Worm (Caenorhabditis elegans): Measurements from ENCODE around the gene T09A5.4.

T09A5.4 gene

ce11 chrII:7808153-7808552, 37.8 kb upstream of the T09A5.4 start:
- TF ChIP-seq T23F11.4 (GFP tag; optimal IDR thresholded peaks at IDR 0.05) (no peak), ahr-1 (tag; optimal IDR thresholded peaks at IDR 0.05) (no peak), ref-2 (tag; optimal IDR thresholded peaks at IDR 0.05) (no peak), ceh-2 (tag; optimal IDR thresholded peaks at IDR 0.05) (no peak), C38D4.7 (GFP tag; optimal IDR thresholded peaks at IDR 0.05) (no peak), F13H6.1 (tag; optimal IDR thresholded peaks at IDR 0.05) (no peak), hlh-8 (tag; optimal IDR thresholded peaks at IDR 0.05) (no peak), ceh-48 (tag; optimal IDR thresholded peaks at IDR 0.05) (no peak), dve-1 (tag; optimal IDR thresholded peaks at IDR 0.05) (no peak), ceh-18 (tag; optimal IDR thresholded peaks at IDR 0.05) (no peak), unc-3 (GFP tag; conservative IDR thresholded peaks at IDR 0.05) (no peak), unc-3 (tag; optimal IDR thresholded peaks at IDR 0.05) (no peak), unc-55 (GFP tag; optimal IDR thresholded peaks at IDR 0.05) (no peak), ceh-22 (tag; optimal IDR thresholded peaks at IDR 0.05) (no peak), unc-86 (tag; optimal IDR thresholded peaks at IDR 0.05) (no peak), ceh-24 (tag; optimal IDR thresholded peaks at IDR 0.05) (no peak), hlh-15 (tag; optimal IDR thresholded peaks at IDR 0.05) (no peak), C08G9.2 (tag; optimal IDR thresholded peaks at IDR 0.05) (no peak), sox-4 (tag; optimal IDR thresholded peaks at IDR 0.05) (no peak), tbx-7 (tag; optimal IDR thresholded peaks at IDR 0.05) (no peak), elt-2 (tag; optimal IDR thresholded peaks at IDR 0.05) (no peak)

- TF ChIP-seq ceh-18 (tag; optimal IDR thresholded peaks at IDR 0.05) (peak; percentile 10), odd-2 (tag; optimal IDR thresholded peaks at IDR 0.05) (no peak), Y22D7AL.16 (tag; optimal IDR thresholded peaks at IDR 0.05) (no peak), elt-2 (tag; optimal IDR thresholded peaks at IDR 0.05) (peak; percentile 55), nfya-1 (tag; optimal IDR thresholded peaks at IDR 0.05) (peak; percentile 26), ets-4 (tag; optimal IDR thresholded peaks at IDR 0.05) (no peak)
Measured at ce11 chrII:7808950-7809349, 37.0 kb upstream of the T09A5.4 start.

ce11 chrII:7809358-7809914, 36.5 kb upstream of the T09A5.4 start:
- no peak for TF ChIP-seq fkh-6 (tag; optimal IDR thresholded peaks at IDR 0.05)
- TF ChIP-seq C38D4.7 (GFP tag; optimal IDR thresholded peaks at IDR 0.05): no peak
- no peak for TF ChIP-seq K09A11.1 (tag; optimal IDR thresholded peaks at IDR 0.05; ENCODE audit: insufficient read depth)
- TF ChIP-seq unc-55 (GFP tag; optimal IDR thresholded peaks at IDR 0.05): no peak
- TF ChIP-seq pqm-1 (tag; optimal IDR thresholded peaks at IDR 0.05): no peak
- no peak for TF ChIP-seq hlh-6 (tag; optimal IDR thresholded peaks at IDR 0.05)
- TF ChIP-seq npax-4 (tag; optimal IDR thresholded peaks at IDR 0.05): no peak
- no peak for TF ChIP-seq sdc-2 (tag; optimal IDR thresholded peaks at IDR 0.05)
- no peak for TF ChIP-seq elt-2 (tag; optimal IDR thresholded peaks at IDR 0.05)
- peak; percentile 36 for TF ChIP-seq tbx-2 (tag; optimal IDR thresholded peaks at IDR 0.05)
- TF ChIP-seq unc-42 (tag; optimal IDR thresholded peaks at IDR 0.05): peak; percentile 86
- no peak for TF ChIP-seq elt-4 (tag; optimal IDR thresholded peaks at IDR 0.05)
- TF ChIP-seq T23F11.4 (GFP tag; optimal IDR thresholded peaks at IDR 0.05): no peak

- peak; percentile 69 for TF ChIP-seq unc-55 (GFP tag; optimal IDR thresholded peaks at IDR 0.05)
- peak; percentile 3 for TF ChIP-seq odd-2 (tag; optimal IDR thresholded peaks at IDR 0.05)
- TF ChIP-seq nfya-1 (tag; optimal IDR thresholded peaks at IDR 0.05): no peak
Measured at ce11 chrII:7810162-7810868, 35.7 kb upstream of the T09A5.4 start.
